Worm (Caenorhabditis elegans) whole organism, L4/young adult: ENCODE data around the gene msp-19.
"Not testable (repeated sequence)": the region's sequence is repeated elsewhere in the genome, so short reads cannot be mapped to it uniquely, and the experiment has no call there.

Experiments
- W03F9.2 ChIP-seq: fragments of 150-350 bp; optimal IDR thresholded peaks from 2 replicates; lab custom pipeline; 2014; ENCODE audit warnings: missing biosample characterization, missing genetic modification characterization
- dao-5 ChIP-seq: sonication (generic microtip); optimal IDR thresholded peaks from 2 replicates; lab custom pipeline; 2016; ENCODE audit warnings: missing genotype, missing genetic modification characterization, moderate library complexity, missing compliant biosample characterization
- him-1 ChIP-seq: sonication (generic microtip); optimal IDR thresholded peaks from 2 replicates; lab custom pipeline; 2016; ENCODE audit warnings: missing genotype, missing genetic modification reagents, missing genetic modification characterization, missing compliant biosample characterization

The msp-19 gene

ce11 chrIV:5260289-5260688 is at the start of gene msp-19:
Gene msp-19, plus strand, starts transcription at chrIV:5260589.
- TF ChIP-seq him-1, W03F9.2, dao-5 (tag; lab: Kevin White, UChicago): not testable (repeated sequence)

- TF ChIP-seq dao-5 (tag; lab: Kevin White, UChicago) (no peak), W03F9.2 (tag; lab: Kevin White, UChicago) (no peak), him-1 (tag; lab: Kevin White, UChicago) (no peak)
Observed at ce11 chrIV:5210606-5211005, 49.8 kb upstream of the msp-19 start.

- TF ChIP-seq W03F9.2 (tag; lab: Kevin White, UChicago) (no peak), dao-5 (tag; lab: Kevin White, UChicago) (no peak), him-1 (tag; lab: Kevin White, UChicago) (no peak)
Observed at ce11 chrIV:5215092-5215491, 45.3 kb upstream of the msp-19 start, which contains the start of gene Y59E9AL.4. Gene Y59E9AL.4, minus strand, starts transcription at chrIV:5215192.

- TF ChIP-seq W03F9.2 (tag; lab: Kevin White, UChicago) (no peak), dao-5 (tag; lab: Kevin White, UChicago) (no peak), him-1 (tag; lab: Kevin White, UChicago) (no peak)
Observed at ce11 chrIV:5216349-5216748, 44.0 kb upstream of the msp-19 start.

- TF ChIP-seq W03F9.2, him-1, dao-5 (tag; lab: Kevin White, UChicago): not testable (repeated sequence)
Observed at ce11 chrIV:5218496-5218895, 41.9 kb upstream of the msp-19 start, which contains the start of gene nsph-4.2. Gene nsph-4.2, plus strand, starts transcription at chrIV:5218796.

ce11 chrIV:5221721-5222120 is 38.7 kb upstream of the msp-19 start:
- TF ChIP-seq W03F9.2 (tag; lab: Kevin White, UChicago) (no peak), dao-5 (tag; lab: Kevin White, UChicago) (no peak), him-1 (tag; lab: Kevin White, UChicago) (no peak)

ce11 chrIV:5224238-5224637 is 36.2 kb upstream of the msp-19 start, which contains the start of gene Y59E9AL.8:
Gene Y59E9AL.8, minus strand, starts transcription at chrIV:5224338.
- TF ChIP-seq dao-5 (tag; lab: Kevin White, UChicago) (no peak), W03F9.2 (tag; lab: Kevin White, UChicago) (no peak), him-1 (tag; lab: Kevin White, UChicago) (no peak)

- not testable (repeated sequence) for TF ChIP-seq W03F9.2, him-1, dao-5 (tag; lab: Kevin White, UChicago)
Observed at ce11 chrIV:5225277-5225822, 35.0 kb upstream of the msp-19 start, which contains the start of gene cylc-1. Gene cylc-1, minus strand, starts transcription at chrIV:5225772.

- TF ChIP-seq him-1, W03F9.2, dao-5 (tag; lab: Kevin White, UChicago): not testable (repeated sequence)
Observed at ce11 chrIV:5226552-5226951, 33.8 kb upstream of the msp-19 start, which contains the start of gene nsph-4.1. Gene nsph-4.1, plus strand, starts transcription at chrIV:5226852.

ce11 chrIV:5228619-5229018 is 31.8 kb upstream of the msp-19 start, which contains the start of gene thn-6:
Gene thn-6, plus strand, starts transcription at chrIV:5228919.
- TF ChIP-seq W03F9.2 (tag; lab: Kevin White, UChicago) = no peak
- no peak for TF ChIP-seq him-1 (tag; lab: Kevin White, UChicago)

ce11 chrIV:5230530-5230929 is 29.9 kb upstream of the msp-19 start, which contains the start of gene thn-5:
Gene thn-5, plus strand, starts transcription at chrIV:5230830.
- TF ChIP-seq W03F9.2 (tag; lab: Kevin White, UChicago) = no peak
- no peak for TF ChIP-seq him-1 (tag; lab: Kevin White, UChicago)
- TF ChIP-seq dao-5 (tag; lab: Kevin White, UChicago) = no peak

- TF ChIP-seq W03F9.2, him-1, dao-5 (tag; lab: Kevin White, UChicago): not testable (repeated sequence)
Observed at ce11 chrIV:5254678-5255077, 5.7 kb upstream of the msp-19 start, which contains the start of gene F36H12.10. Gene F36H12.10, minus strand, starts transcription at chrIV:5254778.

- not testable (repeated sequence) for TF ChIP-seq dao-5, him-1, W03F9.2 (tag; lab: Kevin White, UChicago)
Observed at ce11 chrIV:5256731-5257130, 3.7 kb upstream of the msp-19 start, which contains the start of gene F36H12.9. Gene F36H12.9, plus strand, starts transcription at chrIV:5257031.
